Worm (Caenorhabditis elegans) whole organism, L1 larva: ENCODE measurements around the gene T05B4.12.

Experiments used
- C04F5.9 ChIP-seq: sonication (generic microtip); optimal IDR thresholded peaks from 2 replicates; lab custom pipeline; 2016; ENCODE audit warnings: missing genetic modification characterization, missing compliant biosample characterization
- F16B12.6 ChIP-seq: fragments of 150-350 bp; optimal IDR thresholded peaks from 2 replicates; lab custom pipeline; 2014; ENCODE audit warnings: missing biosample characterization, missing genetic modification characterization
- ama-1 ChIP-seq: fragments of 150-350 bp; optimal IDR thresholded peaks from 2 replicates; lab custom pipeline; 2014
- blmp-1 ChIP-seq: fragments of 150-350 bp; optimal IDR thresholded peaks from 2 replicates; lab custom pipeline; 2014; ENCODE audit warnings: missing biosample characterization, missing genetic modification characterization
- ceh-82 ChIP-seq, 3 experiments: fragments of 150-350 bp in 1 of 3; sonication (generic microtip) in 2 of 3; optimal IDR thresholded peaks; 2 replicates each; lab custom pipeline; 2014 to 2017; ENCODE audit warnings: missing biosample characterization in 3 of 3, missing genetic modification characterization in 3 of 3
- efl-1 ChIP-seq, 4 experiments: fragments of 150-350 bp; optimal IDR thresholded peaks in 3 of 4; peaks in 1 of 4; 1 replicate in 1 of 4; 2 replicates in 3 of 4; lab custom pipeline; 2014; ENCODE audit warnings: missing biosample characterization in 2 of 4, missing genetic modification characterization in 2 of 4, missing genetic modification reagents in 2 of 4
- efl-3 ChIP-seq: fragments of 200-800 bp; sonication (Bioruptor generic); optimal IDR thresholded peaks from 2 replicates; lab custom pipeline; 2018; ENCODE audit warnings: mild to moderate bottlenecking, missing genetic modification characterization, missing compliant biosample characterization
- elt-2 ChIP-seq: sonication (generic microtip); optimal IDR thresholded peaks from 2 replicates; lab custom pipeline; 2016; ENCODE audit warnings: missing genetic modification characterization, mild to moderate bottlenecking, inconsistent platforms, missing compliant biosample characterization, missing genetic modification reagents
- fkh-4 ChIP-seq: sonication (generic microtip); optimal IDR thresholded peaks from 2 replicates; lab custom pipeline; 2016; ENCODE audit warnings: missing compliant biosample characterization, missing genetic modification characterization, borderline replicate concordance
- fkh-8 ChIP-seq: sonication (generic microtip); optimal IDR thresholded peaks from 2 replicates; lab custom pipeline; 2016; ENCODE audit warnings: mild to moderate bottlenecking, missing genetic modification characterization, missing compliant biosample characterization
- grh-1 ChIP-seq: fragments of 200-800 bp; sonication (Bioruptor generic); IDR thresholded peaks from 2 replicates; pipeline ENCODE4 v1.3.6; 2022; ENCODE audit warnings: missing genetic modification reagents, missing genetic modification characterization, missing compliant biosample characterization
- hlh-17 ChIP-seq: fragments of 200-800 bp; sonication (Bioruptor generic); optimal IDR thresholded peaks from 2 replicates; lab custom pipeline; 2018; ENCODE audit warnings: missing genetic modification characterization, mild to moderate bottlenecking, missing compliant biosample characterization, moderate library complexity, borderline replicate concordance
- lin-13 ChIP-seq: fragments of 150-350 bp; optimal IDR thresholded peaks from 2 replicates; lab custom pipeline; 2014; ENCODE audit warnings: missing biosample characterization, missing genetic modification reagents, missing genetic modification characterization
- lin-15B ChIP-seq: fragments of 150-350 bp; sonication (generic microtip); optimal IDR thresholded peaks from 3 replicates; lab custom pipeline; 2014; ENCODE audit warnings: missing biosample characterization, missing genetic modification characterization
- mep-1 ChIP-seq: fragments of 150-350 bp; optimal IDR thresholded peaks from 2 replicates; lab custom pipeline; 2014; ENCODE audit warnings: missing biosample characterization, missing genetic modification characterization
- nhr-12 ChIP-seq: sonication (generic microtip); optimal IDR thresholded peaks from 2 replicates; lab custom pipeline; 2017; ENCODE audit warnings: missing biosample characterization, missing genetic modification characterization
- nhr-237 ChIP-seq: fragments of 150-350 bp; optimal IDR thresholded peaks from 2 replicates; lab custom pipeline; 2014; ENCODE audit warnings: missing biosample characterization, missing genetic modification characterization
- nhr-28 ChIP-seq: fragments of 150-350 bp; optimal IDR thresholded peaks from 2 replicates; lab custom pipeline; 2014; ENCODE audit warnings: missing biosample characterization, missing genetic modification characterization
- pax-3 ChIP-seq: fragments of 200-800 bp; sonication (Bioruptor generic); optimal IDR thresholded peaks from 2 replicates; lab custom pipeline; 2018; ENCODE audit warnings: mild to moderate bottlenecking, missing genetic modification characterization, moderate library complexity, missing compliant biosample characterization
- pqm-1 ChIP-seq: sonication (generic microtip); optimal IDR thresholded peaks from 3 replicates; lab custom pipeline; 2017; ENCODE audit warnings: missing biosample characterization, missing genetic modification characterization
- sptf-1 ChIP-seq: fragments of 150-350 bp; optimal IDR thresholded peaks from 2 replicates; lab custom pipeline; 2014; ENCODE audit warnings: missing biosample characterization, missing genetic modification characterization
- sup-37 ChIP-seq: fragments of 200-800 bp; sonication (Bioruptor generic); optimal IDR thresholded peaks from 2 replicates; lab custom pipeline; 2018; ENCODE audit warnings: mild to moderate bottlenecking, missing genetic modification characterization, missing compliant biosample characterization
- zag-1 ChIP-seq: fragments of 150-350 bp; optimal IDR thresholded peaks from 2 replicates; lab custom pipeline; 2014; ENCODE audit warnings: missing biosample characterization, missing genetic modification characterization
- ztf-11 ChIP-seq, 2 experiments: sonication (generic microtip); optimal IDR thresholded peaks; 2 replicates each; lab custom pipeline; 2016 to 2017; ENCODE audit warnings: missing genetic modification characterization in 2 of 2, missing biosample characterization in 1 of 2, missing compliant biosample characterization in 1 of 2

T05B4.12 gene

ce11 chrV:4081283-4081682 lies 44.6 kb downstream of the T05B4.12 start, which contains the start of gene srh-211:
Gene srh-211 (minus strand): TSS chrV:4081383.
- TF ChIP-seq grh-1 (GFP tag; lab: Robert Waterston, UW) (no peak), fkh-4 (tag; lab: Kevin White, UChicago) (no peak), pqm-1 (no peak), pax-3 (no peak), ama-1 (lab: Kevin White, UChicago) (no peak), F16B12.6 (tag; lab: Kevin White, UChicago) (no peak), mep-1 (tag; lab: Kevin White, UChicago) (no peak), hlh-17 (GFP tag; lab: Kevin White, UChicago) (no peak), nhr-28 (tag; lab: Kevin White, UChicago) (no peak), sptf-1 (no peak), efl-1 (optimal IDR thresholded peaks at IDR 0.05; lab: Kevin White, UChicago) (no peak), efl-1 (GFP tag; optimal IDR thresholded peaks at IDR 0.05 in 1 of 2; lab: Kevin White, UChicago) (no peak), nhr-237 (tag; lab: Kevin White, UChicago) (no peak), zag-1 (tag; lab: Kevin White, UChicago) (no peak)
- TF ChIP-seq, all 84 proteins: peak for 0

DNA sequence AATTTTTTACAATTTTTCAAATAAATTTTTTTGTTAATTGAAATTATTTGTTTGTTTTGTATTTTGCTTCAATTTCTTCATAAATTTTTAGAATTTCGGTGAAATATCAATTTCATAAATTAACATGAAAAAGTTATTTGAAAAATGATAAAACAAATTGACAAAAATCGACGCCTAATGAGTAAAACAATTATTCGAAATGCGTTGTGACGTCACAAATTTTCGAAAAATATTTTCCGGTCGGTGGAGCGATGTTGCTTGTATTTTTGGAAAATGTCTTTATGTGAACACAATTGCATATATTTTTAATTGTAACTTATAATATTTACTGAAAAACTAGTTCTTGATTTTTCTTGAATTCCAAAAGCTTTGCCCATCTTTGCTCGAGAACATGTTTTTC lies 45.3 kb downstream of the T05B4.12 start:
- TF ChIP-seq sup-37 (GFP tag; lab: Kevin White, UChicago) (no peak), C04F5.9 (no peak)
- TF ChIP-seq, all 84 proteins: peak for 0

DNA sequence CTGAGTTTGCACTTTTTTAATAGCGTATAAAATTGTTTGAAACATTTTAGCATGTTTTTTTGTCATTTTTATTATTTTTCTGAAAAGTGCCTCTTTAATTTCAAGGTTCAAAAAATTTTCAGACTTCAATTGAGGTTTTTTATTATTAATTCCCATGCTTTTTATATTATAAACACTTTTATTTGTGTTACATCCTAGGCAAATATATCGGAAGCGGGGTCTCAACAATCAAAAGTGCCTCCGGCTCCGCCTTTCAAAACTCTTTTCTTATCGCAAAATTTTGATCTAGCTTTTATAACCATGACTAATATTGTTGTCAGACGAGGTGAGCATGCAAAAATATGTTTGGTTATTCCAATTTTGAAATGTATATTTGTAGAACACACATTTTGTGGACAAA lies 52.4 kb downstream of the T05B4.12 start, which contains the start of gene otpl-2:
otpl-2 (plus strand) TSS at position 301 of the 400 bp plus-strand sequence.
- TF ChIP-seq ztf-11 (tag; optimal IDR thresholded peaks at IDR 0.05; lab: Kevin White, UChicago), result no peak
- no peak for TF ChIP-seq nhr-12 (tag; lab: Kevin White, UChicago)
- no peak for TF ChIP-seq lin-13 (GFP tag; lab: Kevin White, UChicago)
- TF ChIP-seq blmp-1 (tag; lab: Kevin White, UChicago), result no peak
- TF ChIP-seq ceh-82 (tag; optimal IDR thresholded peaks at IDR 0.05; lab: Kevin White, UChicago), result no peak
- TF ChIP-seq efl-3, result no peak
- no peak for TF ChIP-seq pqm-1
- TF ChIP-seq fkh-8 (tag; lab: Kevin White, UChicago), result no peak
- TF ChIP-seq lin-15B, result no peak
- no peak for TF ChIP-seq elt-2 (tag; lab: Kevin White, UChicago)
- TF ChIP-seq, all 84 proteins: peak for 0
